Worm (Caenorhabditis elegans): ENCODE data around the gene T23D5.3.

DNA sequence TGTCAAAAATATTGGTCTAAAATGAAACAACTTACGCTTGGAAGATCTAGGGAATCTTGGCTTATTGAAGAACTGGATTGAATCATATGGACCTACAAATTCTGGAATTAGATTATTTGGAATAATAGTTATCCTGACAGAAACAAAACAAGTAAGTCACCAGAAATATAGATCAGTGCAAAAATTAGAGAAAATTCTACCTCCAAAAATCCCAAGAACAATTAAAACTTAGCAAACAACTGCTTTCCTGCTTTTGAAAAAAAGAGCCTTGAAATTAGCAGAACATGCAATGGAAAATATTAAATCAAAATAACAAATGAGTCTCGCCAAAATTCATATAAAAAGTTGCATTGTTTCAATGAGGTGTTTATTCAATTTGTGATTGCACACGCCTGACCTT lies 39.7 kb upstream of the T23D5.3 start, which contains the start of gene nhr-60:
- TF ChIP-seq nhr-23 (tag; optimal IDR thresholded peaks at IDR 0.05) (no peak), lsy-12 (tag; optimal IDR thresholded peaks at IDR 0.05) (no peak), snpc-4 (tag; optimal IDR thresholded peaks at IDR 0.05) (no peak), pha-4 (tag; optimal IDR thresholded peaks at IDR 0.05) (no peak), elt-2 (tag; optimal IDR thresholded peaks at IDR 0.05) (no peak)
